Worm (Caenorhabditis elegans): ENCODE results near the gene C05C12.5.

- TF ChIP-seq elt-1 (tag; optimal IDR thresholded peaks at IDR 0.05; ENCODE audit: borderline replicate concordance, insufficient read depth) (no peak), lsy-2 (tag; optimal IDR thresholded peaks at IDR 0.05) (no peak), lin-13 (tag; optimal IDR thresholded peaks at IDR 0.05) (no peak), cnd-1 (tag; optimal IDR thresholded peaks at IDR 0.05) (no peak), mep-1 (tag; optimal IDR thresholded peaks at IDR 0.05) (no peak), snpc-4 (tag; optimal IDR thresholded peaks at IDR 0.05) (no peak), M03D4.4 (tag; optimal IDR thresholded peaks at IDR 0.05) (no peak), unc-120 (tag; optimal IDR thresholded peaks at IDR 0.05; ENCODE audit: poor library complexity, severe bottlenecking) (no peak), sptf-1 (tag; optimal IDR thresholded peaks at IDR 0.05) (no peak), nhr-2 (tag; optimal IDR thresholded peaks at IDR 0.05) (no peak)
Observed at ce11 chrIV:11273151-11273550, 12.2 kb upstream of the C05C12.5 start, which contains the start of gene gtl-2.
